Worm (Caenorhabditis elegans) whole organism, L2 larva: Measurements from ENCODE around the gene C05D2.8.
A peak's percentile ranks its signal among the peaks of the same experiment; 100 is the strongest.

Source experiments
- C34F6.9 ChIP-seq: fragments of 150-350 bp; optimal IDR thresholded peaks from 2 replicates; lab custom pipeline; 2014; ENCODE audit warnings: missing biosample characterization, missing genetic modification characterization
- F13H6.1 ChIP-seq: sonication (generic microtip); optimal IDR thresholded peaks from 2 replicates; lab custom pipeline; 2016; ENCODE audit warnings: missing genetic modification characterization, missing compliant biosample characterization
- Y55F3AM.14 ChIP-seq: fragments of 200-800 bp; sonication (Bioruptor generic); optimal IDR thresholded peaks from 2 replicates; lab custom pipeline; 2018; ENCODE audit warnings: mild to moderate bottlenecking, missing genetic modification characterization, missing compliant biosample characterization
- ZK546.5 ChIP-seq: sonication (generic microtip); optimal IDR thresholded peaks from 2 replicates; lab custom pipeline; 2017; ENCODE audit warnings: missing biosample characterization, missing genetic modification characterization
- alr-1 ChIP-seq: fragments of 150-350 bp; optimal IDR thresholded peaks from 2 replicates; lab custom pipeline; 2014; ENCODE audit warnings: missing biosample characterization, missing genetic modification characterization
- aly-2 ChIP-seq: fragments of 150-350 bp; optimal IDR thresholded peaks from 2 replicates; lab custom pipeline; 2014; ENCODE audit warnings: missing biosample characterization, missing genetic modification characterization
- ama-1 ChIP-seq: fragments of 150-350 bp; optimal IDR thresholded peaks from 2 replicates; lab custom pipeline; 2018; ENCODE audit warnings: inconsistent platforms
- crh-2 ChIP-seq: sonication (generic microtip); optimal IDR thresholded peaks from 2 replicates; lab custom pipeline; 2017; ENCODE audit warnings: missing biosample characterization, missing genetic modification characterization
- dmd-4 ChIP-seq: sonication (generic microtip); optimal IDR thresholded peaks from 2 replicates; lab custom pipeline; 2017; ENCODE audit warnings: missing biosample characterization, missing genetic modification characterization
- egl-27 ChIP-seq: sonication (generic microtip); optimal IDR thresholded peaks from 3 replicates; lab custom pipeline; 2017; ENCODE audit warnings: missing biosample characterization, missing genetic modification reagents, missing genetic modification characterization
- elt-1 ChIP-seq: fragments of 150-350 bp; optimal IDR thresholded peaks from 2 replicates; lab custom pipeline; 2014; ENCODE audit warnings: missing biosample characterization, missing genetic modification characterization
- fos-1 ChIP-seq: fragments of 150-350 bp; optimal IDR thresholded peaks from 2 replicates; lab custom pipeline; 2014; ENCODE audit warnings: missing biosample characterization, missing genetic modification characterization
- gmeb-1 ChIP-seq: fragments of 150-350 bp; optimal IDR thresholded peaks from 2 replicates; lab custom pipeline; 2014; ENCODE audit warnings: missing biosample characterization, missing genetic modification characterization
- lin-11 ChIP-seq: fragments of 150-350 bp; sonication (generic microtip); optimal IDR thresholded peaks from 2 replicates; lab custom pipeline; 2014; ENCODE audit warnings: missing biosample characterization, missing genetic modification characterization, inconsistent platforms, mixed read lengths
- lin-13 ChIP-seq: fragments of 150-350 bp; optimal IDR thresholded peaks from 2 replicates; lab custom pipeline; 2014; ENCODE audit warnings: missing biosample characterization, missing genetic modification reagents, missing genetic modification characterization
- lin-39 ChIP-seq: fragments of 150-350 bp; optimal IDR thresholded peaks from 2 replicates; lab custom pipeline; 2014; ENCODE audit warnings: missing biosample characterization, missing genetic modification reagents, missing genetic modification characterization
- lsy-2 ChIP-seq, 2 experiments: fragments of 150-350 bp in 1 of 2; sonication (generic microtip) in 1 of 2; optimal IDR thresholded peaks; 2 replicates each; lab custom pipeline; 2014 to 2017; ENCODE audit warnings: missing biosample characterization in 2 of 2, missing genetic modification characterization in 2 of 2
- mbf-1 ChIP-seq: sonication (generic microtip); optimal IDR thresholded peaks from 2 replicates; lab custom pipeline; 2017; ENCODE audit warnings: missing biosample characterization, missing genetic modification characterization
- nhr-10 ChIP-seq: sonication (generic microtip); optimal IDR thresholded peaks from 2 replicates; lab custom pipeline; 2017; ENCODE audit warnings: missing biosample characterization, missing genetic modification characterization
- nhr-11 ChIP-seq: fragments of 150-350 bp; optimal IDR thresholded peaks from 2 replicates; lab custom pipeline; 2014; ENCODE audit warnings: missing biosample characterization, missing genetic modification characterization
- nhr-12 ChIP-seq: fragments of 150-350 bp; optimal IDR thresholded peaks from 2 replicates; lab custom pipeline; 2014; ENCODE audit warnings: missing biosample characterization, missing genetic modification characterization
- nhr-129 ChIP-seq: fragments of 150-350 bp; optimal IDR thresholded peaks from 2 replicates; lab custom pipeline; 2014; ENCODE audit warnings: missing biosample characterization, missing genetic modification characterization
- nhr-21 ChIP-seq: fragments of 150-350 bp; optimal IDR thresholded peaks from 2 replicates; lab custom pipeline; 2014; ENCODE audit warnings: missing biosample characterization, missing genetic modification characterization
- nhr-23 ChIP-seq: fragments of 150-350 bp; optimal IDR thresholded peaks from 2 replicates; lab custom pipeline; 2014; ENCODE audit warnings: missing biosample characterization, missing genetic modification reagents, missing genetic modification characterization
- nhr-237 ChIP-seq: fragments of 150-350 bp; optimal IDR thresholded peaks from 2 replicates; lab custom pipeline; 2014; ENCODE audit warnings: missing biosample characterization, missing genetic modification characterization
- nhr-25 ChIP-seq: fragments of 150-350 bp; sonication (generic microtip); optimal IDR thresholded peaks from 3 replicates; lab custom pipeline; 2014; ENCODE audit warnings: missing biosample characterization, missing genetic modification characterization
- nhr-6 ChIP-seq: fragments of 150-350 bp; optimal IDR thresholded peaks from 2 replicates; lab custom pipeline; 2014; ENCODE audit warnings: missing biosample characterization, missing genetic modification characterization
- skn-1 ChIP-seq: sonication (generic microtip); optimal IDR thresholded peaks from 2 replicates; lab custom pipeline; 2017; ENCODE audit warnings: missing biosample characterization, missing genetic modification characterization
- sma-3 ChIP-seq: sonication (generic microtip); optimal IDR thresholded peaks from 2 replicates; lab custom pipeline; 2016; ENCODE audit warnings: missing genetic modification reagents, missing genetic modification characterization, missing compliant biosample characterization
- sma-9 ChIP-seq, 2 experiments: fragments of 150-350 bp in 1 of 2; sonication (generic microtip) in 1 of 2; optimal IDR thresholded peaks; 2 replicates each; lab custom pipeline; 2014 to 2016; ENCODE audit warnings: missing genetic modification characterization in 2 of 2, mild to moderate bottlenecking in 1 of 2, missing biosample characterization in 1 of 2, missing compliant biosample characterization in 1 of 2, missing genetic modification reagents in 1 of 2, moderate library complexity in 1 of 2
- snpc-4 ChIP-seq: fragments of 150-350 bp; optimal IDR thresholded peaks from 2 replicates; lab custom pipeline; 2014; ENCODE audit warnings: missing biosample characterization, missing genetic modification characterization
- unc-39 ChIP-seq: fragments of 150-350 bp; optimal IDR thresholded peaks from 2 replicates; lab custom pipeline; 2014; ENCODE audit warnings: missing biosample characterization, missing genetic modification characterization
- unc-62 ChIP-seq: fragments of 150-350 bp; optimal IDR thresholded peaks from 2 replicates; lab custom pipeline; 2014; ENCODE audit warnings: missing biosample characterization, missing genetic modification reagents, missing genetic modification characterization
- ztf-1 ChIP-seq: fragments of 200-800 bp; sonication (Bioruptor generic); conservative IDR thresholded peaks from 2 replicates; pipeline ENCODE4 v1.3.6; 2022; ENCODE audit warnings: missing genetic modification characterization, missing compliant biosample characterization
- ztf-4 ChIP-seq: fragments of 150-350 bp; optimal IDR thresholded peaks from 2 replicates; lab custom pipeline; 2014; ENCODE audit warnings: missing biosample characterization, missing genetic modification characterization

C05D2.8 gene

DNA sequence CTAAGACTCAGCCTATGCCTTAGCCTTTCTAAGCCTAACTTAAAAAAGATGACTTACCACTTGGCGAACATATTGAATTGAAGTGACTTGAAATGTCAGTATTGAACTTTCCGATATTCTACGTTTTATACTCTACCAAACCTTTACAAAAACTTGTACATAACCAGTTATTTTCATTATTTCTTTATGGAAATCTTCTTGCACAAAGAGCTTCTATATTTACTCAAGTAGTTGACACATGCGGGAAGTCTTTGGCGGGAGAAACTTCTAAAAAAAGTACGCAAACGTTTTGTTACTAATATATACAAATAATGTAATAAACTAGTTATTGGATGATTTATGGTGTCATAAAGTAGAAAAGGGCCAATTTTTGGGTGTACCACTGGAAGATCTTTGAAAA, 41.5 kb downstream of the C05D2.8 start, which contains the start of gene nspb-12:
nspb-12 (minus strand) TSS at position 101 of the 400 bp plus-strand sequence.
- TF ChIP-seq gmeb-1 (tag; lab: Kevin White, UChicago) (no peak), unc-39 (tag; lab: Kevin White, UChicago) (no peak), nhr-25 (no peak), nhr-6 (no peak), nhr-10 (tag; lab: Kevin White, UChicago) (no peak), ztf-4 (no peak), elt-1 (tag; lab: Kevin White, UChicago) (no peak), ama-1 (lab: Kevin White, UChicago) (no peak), Y55F3AM.14 (GFP tag; lab: Kevin White, UChicago) (no peak), skn-1 (tag; lab: Kevin White, UChicago) (no peak)

ce11 chrIII:5568265-5568664, 41.9 kb downstream of the C05D2.8 start:
- TF ChIP-seq F13H6.1 (tag; lab: Kevin White, UChicago) = no peak
- TF ChIP-seq, all 48 proteins: peak for 0

ce11 chrIII:5566496-5566895, 43.6 kb downstream of the C05D2.8 start:
- no peak for TF ChIP-seq ztf-1 (GFP tag; lab: Robert Waterston, UW)
- TF ChIP-seq mbf-1 (tag; lab: Kevin White, UChicago) = no peak
- TF ChIP-seq lsy-2 (tag; optimal IDR thresholded peaks at IDR 0.05; lab: Kevin White, UChicago) = no peak
- no peak for TF ChIP-seq lin-13
- TF ChIP-seq ZK546.5 (tag; lab: Kevin White, UChicago) = no peak
- TF ChIP-seq lin-39 (tag; lab: Kevin White, UChicago) = no peak
- no peak for TF ChIP-seq egl-27 (tag; lab: Kevin White, UChicago)
- TF ChIP-seq skn-1 (tag; lab: Kevin White, UChicago) = no peak
- TF ChIP-seq, all 48 proteins: peak for 0

- TF ChIP-seq nhr-129 (peak; percentile 29), nhr-6 (no peak), lin-11 (tag; lab: Kevin White, UChicago) (no peak), nhr-11 (no peak)
Measured at ce11 chrIII:5565699-5566098, 44.4 kb downstream of the C05D2.8 start.

- no peak for TF ChIP-seq dmd-4
- peak; percentile 47 for TF ChIP-seq ama-1 (lab: Kevin White, UChicago)
- TF ChIP-seq nhr-25 = no peak
- no peak for TF ChIP-seq snpc-4 (tag; lab: Kevin White, UChicago)
- peak; percentile 20 for TF ChIP-seq sma-9 (GFP tag; optimal IDR thresholded peaks at IDR 0.05; lab: Kevin White, UChicago)
- TF ChIP-seq sma-9 (tag; optimal IDR thresholded peaks at IDR 0.05; lab: Kevin White, UChicago) = no peak
- TF ChIP-seq ZK546.5 (tag; lab: Kevin White, UChicago) = no peak
- peak; percentile 25 for TF ChIP-seq nhr-129
- peak; percentile 49 for TF ChIP-seq F13H6.1 (tag; lab: Kevin White, UChicago)
- no peak for TF ChIP-seq nhr-237 (tag; lab: Kevin White, UChicago)
- no peak for TF ChIP-seq sma-3
- no peak for TF ChIP-seq aly-2 (tag; lab: Kevin White, UChicago)
- no peak for TF ChIP-seq nhr-11
- TF ChIP-seq nhr-12 = no peak
- no peak for TF ChIP-seq Y55F3AM.14 (GFP tag; lab: Kevin White, UChicago)
- TF ChIP-seq nhr-6 = no peak
Measured at ce11 chrIII:5564799-5565198, 45.3 kb downstream of the C05D2.8 start, which contains the start of gene mlc-3. Gene mlc-3 (plus strand): TSS chrIII:5565025.

DNA sequence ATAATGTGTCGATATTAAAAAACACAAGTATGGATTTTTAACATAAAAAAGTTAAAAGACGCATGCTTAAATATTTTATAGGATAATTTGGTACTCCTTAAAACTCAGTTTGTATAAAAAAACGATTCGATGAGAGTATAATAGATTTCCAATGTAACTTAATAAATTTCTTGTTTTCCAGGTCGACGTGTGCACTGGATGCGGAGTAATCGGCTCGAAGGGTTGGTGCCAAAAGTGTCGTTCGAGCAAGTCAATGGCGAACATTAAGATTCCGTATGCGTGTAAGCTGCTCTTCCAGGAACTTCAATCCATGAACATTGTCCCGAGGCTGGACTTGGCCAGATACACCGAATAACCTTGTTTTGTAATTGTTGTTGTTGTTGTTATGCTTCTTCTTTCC, 45.8 kb downstream of the C05D2.8 start:
- TF ChIP-seq nhr-12 (no peak), lin-39 (tag; lab: Kevin White, UChicago) (no peak), mbf-1 (tag; lab: Kevin White, UChicago) (no peak), snpc-4 (tag; lab: Kevin White, UChicago) (no peak), alr-1 (no peak)

- TF ChIP-seq mbf-1 (tag; lab: Kevin White, UChicago) (no peak), nhr-237 (tag; lab: Kevin White, UChicago) (no peak), unc-62 (GFP tag; lab: Kevin White, UChicago) (no peak), sma-9 (GFP tag; optimal IDR thresholded peaks at IDR 0.05; lab: Kevin White, UChicago) (no peak), sma-9 (tag; optimal IDR thresholded peaks at IDR 0.05; lab: Kevin White, UChicago) (no peak), lin-39 (tag; lab: Kevin White, UChicago) (no peak), gmeb-1 (tag; lab: Kevin White, UChicago) (no peak), fos-1 (tag; lab: Kevin White, UChicago) (no peak), Y55F3AM.14 (GFP tag; lab: Kevin White, UChicago) (no peak), ama-1 (lab: Kevin White, UChicago) (no peak), nhr-6 (no peak), ztf-4 (no peak), nhr-129 (peak; percentile 76), F13H6.1 (tag; lab: Kevin White, UChicago) (peak; percentile 70), unc-39 (tag; lab: Kevin White, UChicago) (no peak), skn-1 (tag; lab: Kevin White, UChicago) (no peak), C34F6.9 (tag; lab: Kevin White, UChicago) (peak; percentile 19), lin-13 (no peak), lsy-2 (tag; optimal IDR thresholded peaks at IDR 0.05; lab: Kevin White, UChicago) (peak in 1 of 2 experiments; percentile 23), nhr-21 (no peak), nhr-23 (tag; lab: Kevin White, UChicago) (no peak), snpc-4 (tag; lab: Kevin White, UChicago) (no peak), crh-2 (tag; lab: Kevin White, UChicago) (no peak), ZK546.5 (tag; lab: Kevin White, UChicago) (no peak)
Measured at ce11 chrIII:5563680-5564079, 46.5 kb downstream of the C05D2.8 start.
